Worm (Caenorhabditis elegans) whole organism, early embryonic: ENCODE measurements around the gene C02H6.1.

Source experiments
- B0310.2 ChIP-seq: sonication (generic microtip); optimal IDR thresholded peaks from 2 replicates; lab custom pipeline; 2016; ENCODE audit warnings: mild to moderate bottlenecking, missing genetic modification characterization, missing compliant biosample characterization
- F13C5.2 ChIP-seq: sonication (generic microtip); optimal IDR thresholded peaks from 2 replicates; lab custom pipeline; 2017; ENCODE audit warnings: mild to moderate bottlenecking, missing genetic modification characterization, inconsistent platforms, missing compliant biosample characterization
- aly-1 ChIP-seq: sonication (generic microtip); optimal IDR thresholded peaks from 2 replicates; lab custom pipeline; 2016; ENCODE audit warnings: missing genetic modification characterization, missing compliant biosample characterization
- ama-1 ChIP-seq: fragments of 150-350 bp; optimal IDR thresholded peaks from 2 replicates; lab custom pipeline; 2014
- ceh-13 ChIP-seq: fragments of 200-800 bp; sonication (Bioruptor generic); optimal IDR thresholded peaks from 2 replicates; lab custom pipeline; 2018; ENCODE audit warnings: mild to moderate bottlenecking, missing genetic modification characterization, missing compliant biosample characterization
- ceh-36 ChIP-seq: sonication (generic microtip); optimal IDR thresholded peaks from 2 replicates; lab custom pipeline; 2016; ENCODE audit warnings: missing genetic modification characterization, inconsistent platforms, missing compliant biosample characterization
- ets-7 ChIP-seq: sonication (generic microtip); optimal IDR thresholded peaks from 2 replicates; lab custom pipeline; 2016; ENCODE audit warnings: missing genotype, missing genetic modification characterization, missing compliant biosample characterization
- flt-1 ChIP-seq: fragments of 200-800 bp; sonication (Bioruptor generic); IDR thresholded peaks from 2 replicates; pipeline ENCODE4 v1.3.6; 2022; ENCODE audit warnings: missing genetic modification characterization, missing compliant biosample characterization
- hmbx-1 ChIP-seq: sonication (generic microtip); optimal IDR thresholded peaks from 2 replicates; lab custom pipeline; 2016; ENCODE audit warnings: mild to moderate bottlenecking, missing genetic modification characterization, missing compliant biosample characterization
- hmg-4 ChIP-seq: fragments of 200-800 bp; sonication (Bioruptor generic); optimal IDR thresholded peaks from 2 replicates; lab custom pipeline; 2018; ENCODE audit warnings: mild to moderate bottlenecking, missing genetic modification characterization, missing compliant biosample characterization
- hnd-1 ChIP-seq: sonication (generic microtip); optimal IDR thresholded peaks from 2 replicates; lab custom pipeline; 2016; ENCODE audit warnings: missing genetic modification characterization, missing compliant biosample characterization
- pes-1 ChIP-seq: fragments of 200-800 bp; sonication (Bioruptor generic); IDR thresholded peaks from 2 replicates; pipeline ENCODE4 v1.3.6; 2022; ENCODE audit warnings: missing genetic modification reagents, missing genetic modification characterization, missing compliant biosample characterization
- scrt-1 ChIP-seq: fragments of 200-800 bp; sonication (Bioruptor generic); IDR thresholded peaks from 2 replicates; pipeline ENCODE4 v1.3.6; 2022; ENCODE audit warnings: missing genetic modification characterization, missing compliant biosample characterization
- sea-1 ChIP-seq: fragments of 200-800 bp; sonication (Bioruptor generic); conservative IDR thresholded peaks from 2 replicates; pipeline ENCODE4 v1.3.6; 2022; ENCODE audit warnings: missing genetic modification characterization, missing compliant biosample characterization
- tbx-11 ChIP-seq: fragments of 200-800 bp; sonication (Bioruptor generic); IDR thresholded peaks from 2 replicates; pipeline ENCODE4 v1.3.6; 2022; ENCODE audit warnings: missing genetic modification characterization, missing compliant biosample characterization
- tbx-37 ChIP-seq: fragments of 200-800 bp; sonication (Bioruptor generic); conservative IDR thresholded peaks from 2 replicates; pipeline ENCODE4 v1.3.6; 2022; ENCODE audit warnings: missing genetic modification reagents, missing genetic modification characterization, missing compliant biosample characterization
- tra-4 ChIP-seq: sonication (generic microtip); optimal IDR thresholded peaks from 2 replicates; lab custom pipeline; 2017; ENCODE audit warnings: missing genetic modification characterization, missing compliant biosample characterization

C02H6.1 gene

ce11 chrV:7389771-7390170, at the start of gene C02H6.1:
TSS of gene C02H6.1 (minus strand) at chrV:7389871.
- TF ChIP-seq ceh-13 (GFP tag; lab: Kevin White, UChicago) (no peak), hnd-1 (tag; lab: Kevin White, UChicago) (no peak), hmg-4 (GFP tag; lab: Kevin White, UChicago) (no peak), hmbx-1 (tag; lab: Kevin White, UChicago) (no peak), ama-1 (lab: Kevin White, UChicago) (no peak), B0310.2 (no peak), flt-1 (GFP tag; lab: Robert Waterston, UW) (no peak), tbx-37 (GFP tag; lab: Robert Waterston, UW) (no peak), ceh-36 (tag; lab: Kevin White, UChicago) (no peak), pes-1 (GFP tag; lab: Robert Waterston, UW) (no peak), aly-1 (tag; lab: Kevin White, UChicago) (no peak), scrt-1 (GFP tag; lab: Robert Waterston, UW) (no peak)

ce11 chrV:7437985-7438384, 48.3 kb upstream of the C02H6.1 start, which contains the start of gene F25E5.16:
TSS of gene F25E5.16 (plus strand) at chrV:7438285.
- TF ChIP-seq pes-1 (GFP tag; lab: Robert Waterston, UW), result no peak
- no peak for TF ChIP-seq ets-7 (tag; lab: Kevin White, UChicago)
- no peak for TF ChIP-seq F13C5.2 (tag; lab: Kevin White, UChicago)
- no peak for TF ChIP-seq ceh-13 (GFP tag; lab: Kevin White, UChicago)
- no peak for TF ChIP-seq B0310.2
- TF ChIP-seq scrt-1 (GFP tag; lab: Robert Waterston, UW), result no peak
- TF ChIP-seq ama-1 (lab: Kevin White, UChicago), result no peak
- TF ChIP-seq flt-1 (GFP tag; lab: Robert Waterston, UW), result no peak
- TF ChIP-seq hmg-4 (GFP tag; lab: Kevin White, UChicago), result no peak
- TF ChIP-seq tbx-11 (GFP tag; lab: Robert Waterston, UW), result no peak
- TF ChIP-seq aly-1 (tag; lab: Kevin White, UChicago), result no peak
- no peak for TF ChIP-seq hnd-1 (tag; lab: Kevin White, UChicago)

- TF ChIP-seq ama-1 (lab: Kevin White, UChicago), result no peak
- TF ChIP-seq ets-7 (tag; lab: Kevin White, UChicago), result no peak
- TF ChIP-seq flt-1 (GFP tag; lab: Robert Waterston, UW), result no peak
- no peak for TF ChIP-seq tbx-11 (GFP tag; lab: Robert Waterston, UW)
- TF ChIP-seq B0310.2, result no peak
- no peak for TF ChIP-seq F13C5.2 (tag; lab: Kevin White, UChicago)
- TF ChIP-seq tbx-37 (GFP tag; lab: Robert Waterston, UW), result no peak
Observed at ce11 chrV:7437538-7437937, 47.9 kb upstream of the C02H6.1 start, which contains the start of gene F25E5.9. TSS of gene F25E5.9 (minus strand) at chrV:7437919.

- TF ChIP-seq ceh-36 (tag; lab: Kevin White, UChicago) (no peak), ama-1 (lab: Kevin White, UChicago) (no peak), tbx-37 (GFP tag; lab: Robert Waterston, UW) (no peak)
Observed at ce11 chrV:7436911-7437310, 47.2 kb upstream of the C02H6.1 start.

ce11 chrV:7436509-7436908, 46.8 kb upstream of the C02H6.1 start:
- TF ChIP-seq tbx-37 (GFP tag; lab: Robert Waterston, UW) (no peak), pes-1 (GFP tag; lab: Robert Waterston, UW) (no peak), B0310.2 (no peak), tbx-11 (GFP tag; lab: Robert Waterston, UW) (no peak), flt-1 (GFP tag; lab: Robert Waterston, UW) (no peak), hnd-1 (tag; lab: Kevin White, UChicago) (no peak), F13C5.2 (tag; lab: Kevin White, UChicago) (no peak), ama-1 (lab: Kevin White, UChicago) (no peak), sea-1 (no peak), aly-1 (tag; lab: Kevin White, UChicago) (no peak), tra-4 (no peak), hmg-4 (GFP tag; lab: Kevin White, UChicago) (no peak), ets-7 (tag; lab: Kevin White, UChicago) (no peak), hmbx-1 (tag; lab: Kevin White, UChicago) (no peak)

- no peak for TF ChIP-seq hmg-4 (GFP tag; lab: Kevin White, UChicago)
- TF ChIP-seq ceh-13 (GFP tag; lab: Kevin White, UChicago), result no peak
- TF ChIP-seq ama-1 (lab: Kevin White, UChicago), result no peak
- no peak for TF ChIP-seq hnd-1 (tag; lab: Kevin White, UChicago)
- no peak for TF ChIP-seq aly-1 (tag; lab: Kevin White, UChicago)
- TF ChIP-seq B0310.2, result no peak
Observed at ce11 chrV:7435376-7436204, 45.9 kb upstream of the C02H6.1 start, which contains the start of the genes ddo-2 and F25E5.8. TSS of gene ddo-2 (minus strand) at chrV:7435705. TSS of gene F25E5.8 (plus strand) at chrV:7435930.

ce11 chrV:7434805-7435363, 45.2 kb upstream of the C02H6.1 start:
- TF ChIP-seq tbx-37 (GFP tag; lab: Robert Waterston, UW), result no peak
- no peak for TF ChIP-seq ceh-13 (GFP tag; lab: Kevin White, UChicago)
- TF ChIP-seq B0310.2, result no peak
- TF ChIP-seq pes-1 (GFP tag; lab: Robert Waterston, UW), result no peak
- TF ChIP-seq hmg-4 (GFP tag; lab: Kevin White, UChicago), result no peak
- no peak for TF ChIP-seq ceh-36 (tag; lab: Kevin White, UChicago)
- no peak for TF ChIP-seq hnd-1 (tag; lab: Kevin White, UChicago)
- no peak for TF ChIP-seq F13C5.2 (tag; lab: Kevin White, UChicago)
- TF ChIP-seq scrt-1 (GFP tag; lab: Robert Waterston, UW), result no peak
- TF ChIP-seq tbx-11 (GFP tag; lab: Robert Waterston, UW), result no peak
- no peak for TF ChIP-seq ets-7 (tag; lab: Kevin White, UChicago)
- no peak for TF ChIP-seq tra-4
- TF ChIP-seq hmbx-1 (tag; lab: Kevin White, UChicago), result no peak
- no peak for TF ChIP-seq sea-1
- no peak for TF ChIP-seq flt-1 (GFP tag; lab: Robert Waterston, UW)
- no peak for TF ChIP-seq ama-1 (lab: Kevin White, UChicago)
- no peak for TF ChIP-seq aly-1 (tag; lab: Kevin White, UChicago)
